Worm (Caenorhabditis elegans) whole organism, L2 larva: ENCODE results near the gene R13H4.5.

Experiments used
- ama-1 ChIP-seq: fragments of 150-350 bp; optimal IDR thresholded peaks from 2 replicates; lab custom pipeline; 2018; ENCODE audit warnings: inconsistent platforms
- blmp-1 ChIP-seq: sonication (generic microtip); optimal IDR thresholded peaks from 2 replicates; lab custom pipeline; 2017; ENCODE audit warnings: missing genetic modification characterization, mild to moderate bottlenecking, missing compliant biosample characterization, antibody characterized with exemption, moderate library complexity; ENCODE audit not compliant: insufficient read depth
- mab-5 ChIP-seq: fragments of 150-350 bp; optimal IDR thresholded peaks from 2 replicates; lab custom pipeline; 2014; ENCODE audit warnings: missing biosample characterization, missing genetic modification characterization
- skn-1 ChIP-seq: sonication (generic microtip); optimal IDR thresholded peaks from 2 replicates; lab custom pipeline; 2017; ENCODE audit warnings: missing biosample characterization, missing genetic modification characterization

DNA sequence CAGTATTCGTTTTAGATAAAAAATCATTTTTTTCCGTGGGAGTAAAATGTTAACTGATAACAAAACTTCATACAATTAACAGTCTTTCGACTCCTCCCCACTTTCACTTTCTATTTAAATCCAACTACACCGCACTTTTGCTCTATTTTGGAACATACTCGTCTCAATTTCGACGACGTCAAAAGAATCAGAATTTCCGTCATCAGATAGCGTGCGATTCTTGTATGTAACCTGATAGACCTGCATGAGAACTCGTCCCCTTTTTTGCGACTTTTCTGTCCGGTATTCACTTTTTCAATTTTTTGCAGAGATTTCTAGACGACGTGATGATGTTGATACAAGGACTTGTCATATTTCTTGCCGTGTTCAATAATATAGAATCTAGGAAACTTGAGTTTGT, 27.2 kb upstream of the R13H4.5 start, which contains the start of gene pho-8:
- TF ChIP-seq blmp-1 (tag; lab: Kevin White, UChicago), result no peak
- TF ChIP-seq skn-1 (tag; lab: Kevin White, UChicago), result no peak
- no peak for TF ChIP-seq ama-1 (lab: Kevin White, UChicago)
- no peak for TF ChIP-seq mab-5 (tag; lab: Kevin White, UChicago)
